Fruit fly (Drosophila melanogaster) whole organism, wandering third instar larva: ENCODE results near the gene CG33288.

Source experiments
- Abd-B ChIP-seq: fragments of >200 bp; optimal IDR thresholded peaks from 2 replicates; lab custom pipeline; 2017; ENCODE audit warnings: missing biosample characterization, missing genetic modification characterization
- CG32264 ChIP-seq: fragments of 200-800 bp; sonication (Bioruptor generic); optimal IDR thresholded peaks from 2 replicates; lab custom pipeline; 2016; ENCODE audit warnings: missing biosample characterization, missing genetic modification characterization
- CG9705 ChIP-seq: fragments of 200-800 bp; sonication (Bioruptor generic); optimal IDR thresholded peaks from 2 replicates; lab custom pipeline; 2018; ENCODE audit warnings: missing biosample characterization, mild to moderate bottlenecking, missing genetic modification characterization
- GATAd ChIP-seq: sonication (Bioruptor generic); optimal IDR thresholded peaks from 2 replicates; lab custom pipeline; 2016; ENCODE audit warnings: missing biosample characterization, missing genetic modification characterization
- Hnf4 ChIP-seq: fragments of 200-800 bp; sonication (Bioruptor generic); optimal IDR thresholded peaks from 2 replicates; lab custom pipeline; 2016; ENCODE audit warnings: missing biosample characterization, mild to moderate bottlenecking, missing genetic modification characterization
- Hr78 ChIP-seq: fragments of >200 bp; optimal IDR thresholded peaks from 2 replicates; lab custom pipeline; 2017; ENCODE audit warnings: missing biosample characterization, missing genetic modification characterization
- br ChIP-seq: fragments of 200-800 bp; sonication (Bioruptor generic); optimal IDR thresholded peaks from 2 replicates; lab custom pipeline; 2016; ENCODE audit warnings: missing biosample characterization, missing genetic modification characterization
- ey ChIP-seq: fragments of 200-800 bp; sonication (Bioruptor generic); optimal IDR thresholded peaks from 2 replicates; lab custom pipeline; 2016; ENCODE audit warnings: missing biosample characterization, missing genetic modification characterization
- foxo ChIP-seq, 2 experiments: fragments of 200-800 bp; sonication (Bioruptor generic); optimal IDR thresholded peaks; 2 replicates in 1 of 2; 3 replicates in 1 of 2; lab custom pipeline; 2016 to 2017; ENCODE audit warnings: missing biosample characterization in 2 of 2, missing genetic modification characterization in 2 of 2
- lola ChIP-seq: fragments of >200 bp; optimal IDR thresholded peaks from 2 replicates; lab custom pipeline; 2017; ENCODE audit warnings: missing biosample characterization, missing genetic modification characterization
- psq ChIP-seq: fragments of 200-800 bp; sonication (Bioruptor generic); optimal IDR thresholded peaks from 3 replicates; lab custom pipeline; 2017; ENCODE audit warnings: missing biosample characterization, mild to moderate bottlenecking, missing genetic modification characterization, moderate library complexity

dm6 chr3L:21414331-21414730, 13.3 kb upstream of the CG33288 start:
- TF ChIP-seq br (GFP tag; lab: Kevin White, UChicago) (no peak), Hnf4 (GFP tag; lab: Kevin White, UChicago) (no peak), Hr78 (GFP tag; lab: Kevin White, UChicago) (no peak), psq (GFP tag; lab: Kevin White, UChicago) (no peak), ey (GFP tag; lab: Kevin White, UChicago) (no peak), lola (GFP tag; lab: Kevin White, UChicago) (no peak), Abd-B (no peak), foxo (GFP tag; optimal IDR thresholded peaks at IDR 0.05; lab: Kevin White, UChicago) (peak in 1 of 2 experiments; percentile 15), CG9705 (GFP tag; lab: Kevin White, UChicago) (no peak), GATAd (GFP tag; lab: Kevin White, UChicago) (no peak), CG32264 (GFP tag; lab: Kevin White, UChicago) (no peak)
